Fruit fly (Drosophila melanogaster) whole organism, wandering third instar larva: ENCODE results near the gene CG31406.

ENCODE experiments used
- Abd-B ChIP-seq: fragments of >200 bp; optimal IDR thresholded peaks from 2 replicates; lab custom pipeline; 2017; ENCODE audit warnings: missing biosample characterization, missing genetic modification characterization
- CG32264 ChIP-seq: fragments of 200-800 bp; sonication (Bioruptor generic); optimal IDR thresholded peaks from 2 replicates; lab custom pipeline; 2016; ENCODE audit warnings: missing biosample characterization, missing genetic modification characterization
- CG9705 ChIP-seq: fragments of 200-800 bp; sonication (Bioruptor generic); optimal IDR thresholded peaks from 2 replicates; lab custom pipeline; 2018; ENCODE audit warnings: missing biosample characterization, mild to moderate bottlenecking, missing genetic modification characterization
- CrebA ChIP-seq: fragments of 200-800 bp; sonication (Bioruptor generic); optimal IDR thresholded peaks from 2 replicates; lab custom pipeline; 2016; ENCODE audit warnings: missing biosample characterization, mild to moderate bottlenecking, missing genetic modification characterization, borderline replicate concordance
- Dfd ChIP-seq: fragments of >200 bp; optimal IDR thresholded peaks from 2 replicates; lab custom pipeline; 2017; ENCODE audit warnings: missing biosample characterization, missing genetic modification characterization
- Dif ChIP-seq: fragments of 200-275, 200-300 bp; sonication (Bioruptor generic); optimal IDR thresholded peaks from 2 replicates; lab custom pipeline; 2018; ENCODE audit warnings: missing biosample characterization, missing genetic modification characterization; ENCODE audit not compliant: partially characterized antibody
- GATAd ChIP-seq: sonication (Bioruptor generic); optimal IDR thresholded peaks from 2 replicates; lab custom pipeline; 2016; ENCODE audit warnings: missing biosample characterization, missing genetic modification characterization
- HLH106 ChIP-seq: fragments of 200-800 bp; optimal IDR thresholded peaks from 3 replicates; lab custom pipeline; 2019; ENCODE audit warnings: missing biosample characterization, mild to moderate bottlenecking, missing genetic modification characterization, moderate library complexity
- Hnf4 ChIP-seq: fragments of 200-800 bp; sonication (Bioruptor generic); optimal IDR thresholded peaks from 2 replicates; lab custom pipeline; 2016; ENCODE audit warnings: missing biosample characterization, mild to moderate bottlenecking, missing genetic modification characterization
- Hr78 ChIP-seq: fragments of >200 bp; optimal IDR thresholded peaks from 2 replicates; lab custom pipeline; 2017; ENCODE audit warnings: missing biosample characterization, missing genetic modification characterization
- Jra ChIP-seq: sonication (Bioruptor generic); optimal IDR thresholded peaks from 2 replicates; lab custom pipeline; 2016; ENCODE audit warnings: missing biosample characterization, missing genetic modification characterization
- Mio ChIP-seq: sonication (Bioruptor generic); optimal IDR thresholded peaks from 2 replicates; lab custom pipeline; 2016; ENCODE audit warnings: missing biosample characterization, missing genetic modification characterization
- Myc ChIP-seq: fragments of >200 bp; optimal IDR thresholded peaks from 2 replicates; lab custom pipeline; 2017
- OdsH ChIP-seq: fragments of 200-800 bp; sonication (Bioruptor generic); optimal IDR thresholded peaks from 2 replicates; lab custom pipeline; 2016; ENCODE audit warnings: missing biosample characterization, mild to moderate bottlenecking, missing genetic modification characterization
- Rel ChIP-seq, 2 experiments: fragments of 200-800 bp; sonication (Bioruptor generic) in 1 of 2; optimal IDR thresholded peaks; 2 replicates in 1 of 2; 3 replicates in 1 of 2; lab custom pipeline; 2016 to 2019; ENCODE audit warnings: mild to moderate bottlenecking in 2 of 2, missing biosample characterization in 2 of 2, missing genetic modification characterization in 2 of 2, moderate library complexity in 1 of 2
- Sp1 ChIP-seq: fragments of 200-800 bp; sonication (Bioruptor generic); optimal IDR thresholded peaks from 3 replicates; lab custom pipeline; 2019; ENCODE audit warnings: missing biosample characterization, mild to moderate bottlenecking, missing genetic modification characterization, moderate library complexity
- Vsx2 ChIP-seq: fragments of 200-300, 225-300 bp; sonication (Bioruptor generic); optimal IDR thresholded peaks from 2 replicates; lab custom pipeline; 2018; ENCODE audit warnings: missing biosample characterization, missing genetic modification characterization; ENCODE audit not compliant: partially characterized antibody
- br ChIP-seq: fragments of 200-800 bp; sonication (Bioruptor generic); optimal IDR thresholded peaks from 2 replicates; lab custom pipeline; 2016; ENCODE audit warnings: missing biosample characterization, missing genetic modification characterization
- brk ChIP-seq: fragments of 200-800 bp; sonication (Bioruptor generic); optimal IDR thresholded peaks from 2 replicates; lab custom pipeline; 2016; ENCODE audit warnings: missing biosample characterization, mild to moderate bottlenecking, missing genetic modification characterization
- dl ChIP-seq, 2 experiments: fragments of 175-275, 200-275 bp in 1 of 2; fragments of 200-275 bp in 1 of 2; sonication (Bioruptor generic); optimal IDR thresholded peaks; lab custom pipeline; 2018; ENCODE audit warnings: mild to moderate bottlenecking in 2 of 2, missing biosample characterization in 2 of 2, missing genetic modification characterization in 2 of 2, moderate library complexity in 2 of 2; ENCODE audit not compliant: partially characterized antibody in 2 of 2, insufficient read depth in 1 of 2
- dmrt93B ChIP-seq: fragments of 200-800 bp; sonication (Bioruptor generic); optimal IDR thresholded peaks from 2 replicates; lab custom pipeline; 2018; ENCODE audit warnings: missing biosample characterization, mild to moderate bottlenecking, missing genetic modification characterization
- dsf ChIP-seq: sonication (Bioruptor generic); optimal IDR thresholded peaks from 2 replicates; lab custom pipeline; 2016; ENCODE audit warnings: missing biosample characterization, missing genetic modification characterization, borderline replicate concordance
- ey ChIP-seq: fragments of 200-800 bp; sonication (Bioruptor generic); optimal IDR thresholded peaks from 2 replicates; lab custom pipeline; 2016; ENCODE audit warnings: missing biosample characterization, missing genetic modification characterization
- foxo ChIP-seq, 2 experiments: fragments of 200-800 bp; sonication (Bioruptor generic); optimal IDR thresholded peaks; 2 replicates in 1 of 2; 3 replicates in 1 of 2; lab custom pipeline; 2016 to 2017; ENCODE audit warnings: missing biosample characterization in 2 of 2, missing genetic modification characterization in 2 of 2
- fru ChIP-seq: fragments of 200-800 bp; sonication (Bioruptor generic); optimal IDR thresholded peaks from 3 replicates; lab custom pipeline; 2016; ENCODE audit warnings: missing biosample characterization, mild to moderate bottlenecking, missing genetic modification characterization
- h ChIP-seq: fragments of 200-800 bp; sonication (Bioruptor generic); optimal IDR thresholded peaks from 3 replicates; lab custom pipeline; 2016; ENCODE audit warnings: missing biosample characterization, mild to moderate bottlenecking, missing genetic modification characterization
- lola ChIP-seq: fragments of >200 bp; optimal IDR thresholded peaks from 2 replicates; lab custom pipeline; 2017; ENCODE audit warnings: missing biosample characterization, missing genetic modification characterization
- pan ChIP-seq: fragments of >200 bp; optimal IDR thresholded peaks from 2 replicates; lab custom pipeline; 2017
- psq ChIP-seq: fragments of 200-800 bp; sonication (Bioruptor generic); optimal IDR thresholded peaks from 3 replicates; lab custom pipeline; 2017; ENCODE audit warnings: missing biosample characterization, mild to moderate bottlenecking, missing genetic modification characterization, moderate library complexity
- rgr ChIP-seq: fragments of 200-800 bp; sonication (Bioruptor generic); optimal IDR thresholded peaks from 3 replicates; lab custom pipeline; 2016; ENCODE audit warnings: missing biosample characterization, mild to moderate bottlenecking, missing genetic modification characterization
- sage ChIP-seq: fragments of 200-800 bp; sonication (Bioruptor generic); optimal IDR thresholded peaks from 2 replicates; lab custom pipeline; 2016; ENCODE audit warnings: missing biosample characterization, mild to moderate bottlenecking, missing genetic modification characterization
- sv ChIP-seq: fragments of 200-800 bp; sonication (Bioruptor generic); optimal IDR thresholded peaks from 3 replicates; lab custom pipeline; 2016; ENCODE audit warnings: missing biosample characterization, missing genetic modification characterization
- tai ChIP-seq: sonication (Bioruptor generic); optimal IDR thresholded peaks from 2 replicates; lab custom pipeline; 2016; ENCODE audit warnings: missing biosample characterization, missing genetic modification characterization
- usp ChIP-seq: fragments of >200 bp; optimal IDR thresholded peaks from 2 replicates; lab custom pipeline; 2017; ENCODE audit warnings: missing biosample characterization, missing genetic modification characterization
- woc ChIP-seq: sonication (Bioruptor generic); optimal IDR thresholded peaks from 2 replicates; lab custom pipeline; 2016; ENCODE audit warnings: missing biosample characterization, mild to moderate bottlenecking, missing genetic modification characterization

CG31406 gene

DNA sequence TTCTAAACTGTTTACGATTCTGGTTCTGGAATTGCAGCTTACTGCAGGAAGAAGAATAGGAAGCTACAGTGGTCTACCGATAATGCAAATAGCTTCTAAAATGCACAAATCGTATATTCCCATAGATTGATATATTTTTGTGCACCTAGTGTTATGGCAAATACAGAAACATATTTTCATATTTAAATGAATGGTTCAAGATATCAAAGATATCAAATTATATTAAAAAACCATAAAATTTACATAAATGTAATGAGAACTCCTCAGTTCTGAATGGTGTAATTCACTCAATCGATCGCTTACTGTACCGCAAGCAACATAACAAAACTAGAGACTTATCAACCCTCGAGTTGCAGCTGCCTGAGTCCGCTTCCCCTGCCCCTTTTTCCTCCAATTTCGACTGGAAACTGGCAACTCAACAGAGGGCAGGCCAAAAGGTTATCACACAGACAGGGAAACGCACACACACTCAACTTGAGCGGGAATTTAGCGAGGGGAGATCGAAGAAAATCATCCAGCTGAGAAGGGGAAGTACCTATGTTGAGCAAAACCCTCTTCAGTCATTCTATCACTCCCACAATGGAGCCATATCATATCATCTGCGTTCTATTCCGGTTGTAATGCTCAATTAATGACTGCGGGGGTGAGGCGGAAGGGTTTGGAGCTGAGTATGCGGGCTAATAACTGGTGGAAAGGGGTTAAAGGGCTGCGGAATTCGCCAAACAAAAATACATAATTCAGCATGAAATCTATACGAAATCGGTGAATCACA, 5.6 kb downstream of the CG31406 start:
- TF ChIP-seq woc (GFP tag; lab: Kevin White, UChicago): peak; percentile 2
- TF ChIP-seq OdsH (GFP tag; lab: Kevin White, UChicago): peak; percentile 16
- TF ChIP-seq Sp1 (GFP tag; lab: Kevin White, UChicago): peak; percentile 3
- TF ChIP-seq h: peak; percentile 41
- no peak for TF ChIP-seq lola
- peak; percentile 9 for TF ChIP-seq HLH106 (tag; lab: Kevin White, UChicago)
- TF ChIP-seq fru: peak; percentile 33
- TF ChIP-seq dl (GFP tag; optimal IDR thresholded peaks at IDR 0.05; lab: Kevin White, UChicago; ENCODE audit: insufficient read depth in 1 of 2, partially characterized antibody in 2 of 2): no peak
- no peak for TF ChIP-seq Abd-B (GFP tag; lab: Kevin White, UChicago)
- TF ChIP-seq foxo (GFP tag; optimal IDR thresholded peaks at IDR 0.05; lab: Kevin White, UChicago): peak in 1 of 2 experiments; percentile 44
- TF ChIP-seq Rel (GFP tag; optimal IDR thresholded peaks at IDR 0.05; lab: Kevin White, UChicago): no peak
- peak; percentile 24 for TF ChIP-seq Rel (tag; optimal IDR thresholded peaks at IDR 0.05; lab: Kevin White, UChicago)
- no peak for TF ChIP-seq Hnf4 (GFP tag; lab: Kevin White, UChicago)
- TF ChIP-seq rgr (GFP tag; lab: Kevin White, UChicago): no peak
- peak; percentile 12 for TF ChIP-seq psq (GFP tag; lab: Kevin White, UChicago)

DNA sequence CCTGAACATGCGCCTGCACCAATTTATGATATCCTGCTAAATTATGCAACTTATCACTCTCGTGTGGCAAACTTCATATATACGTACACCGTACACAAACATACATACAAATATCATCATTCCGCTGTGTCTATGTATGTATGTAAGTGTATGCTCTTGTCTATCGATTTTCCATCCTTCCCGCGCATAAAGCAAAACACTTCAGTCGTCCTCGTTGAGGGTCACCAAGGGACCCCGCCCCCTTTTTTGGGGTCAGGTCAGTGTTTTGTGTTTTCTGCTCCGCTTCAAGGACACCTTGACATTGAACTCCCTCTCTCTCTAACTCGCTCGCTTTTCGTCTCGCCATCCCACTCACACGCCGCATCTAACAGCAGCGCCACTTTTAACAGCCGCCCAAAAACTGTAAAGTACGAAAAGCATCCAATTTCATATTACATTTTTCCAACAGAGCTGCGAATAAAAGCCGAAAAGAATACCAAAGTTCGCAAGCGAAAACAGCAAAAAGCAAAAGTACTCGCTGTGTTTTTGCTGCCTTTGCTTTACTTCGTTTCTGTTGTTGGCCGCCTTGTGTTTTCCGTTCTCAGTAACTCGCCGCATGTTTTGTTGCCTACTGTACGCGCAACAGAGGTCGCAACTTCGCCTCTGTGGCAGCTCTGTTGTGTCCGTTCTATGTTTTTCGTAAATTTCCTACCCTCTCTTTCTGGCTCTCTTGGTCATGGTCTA, 7.4 kb downstream of the CG31406 start:
- no peak for TF ChIP-seq woc (GFP tag; lab: Kevin White, UChicago)
- TF ChIP-seq Dif (GFP tag; lab: Kevin White, UChicago): peak; percentile 47
- peak in 1 of 2 experiments; percentile 41 for TF ChIP-seq dl (GFP tag; optimal IDR thresholded peaks at IDR 0.05; lab: Kevin White, UChicago; ENCODE audit: insufficient read depth in 1 of 2, partially characterized antibody in 2 of 2)
- no peak for TF ChIP-seq CG9705 (GFP tag; lab: Kevin White, UChicago)
- TF ChIP-seq CG32264: no peak
- TF ChIP-seq sv (GFP tag; lab: Kevin White, UChicago): no peak
- TF ChIP-seq HLH106 (tag; lab: Kevin White, UChicago): no peak
- no peak for TF ChIP-seq usp (GFP tag; lab: Kevin White, UChicago)
- TF ChIP-seq br (GFP tag; lab: Kevin White, UChicago): no peak
- TF ChIP-seq Vsx2: peak; percentile 35
- no peak for TF ChIP-seq sage (GFP tag; lab: Kevin White, UChicago)
- no peak for TF ChIP-seq rgr (GFP tag; lab: Kevin White, UChicago)
- peak; percentile 57 for TF ChIP-seq psq (GFP tag; lab: Kevin White, UChicago)
- no peak for TF ChIP-seq foxo (GFP tag; optimal IDR thresholded peaks at IDR 0.05; lab: Kevin White, UChicago)
- TF ChIP-seq Hr78: no peak
- TF ChIP-seq Dfd (GFP tag; lab: Kevin White, UChicago): no peak
- TF ChIP-seq Sp1 (GFP tag; lab: Kevin White, UChicago): no peak
- no peak for TF ChIP-seq dsf (GFP tag; lab: Kevin White, UChicago)
- no peak for TF ChIP-seq Jra

DNA sequence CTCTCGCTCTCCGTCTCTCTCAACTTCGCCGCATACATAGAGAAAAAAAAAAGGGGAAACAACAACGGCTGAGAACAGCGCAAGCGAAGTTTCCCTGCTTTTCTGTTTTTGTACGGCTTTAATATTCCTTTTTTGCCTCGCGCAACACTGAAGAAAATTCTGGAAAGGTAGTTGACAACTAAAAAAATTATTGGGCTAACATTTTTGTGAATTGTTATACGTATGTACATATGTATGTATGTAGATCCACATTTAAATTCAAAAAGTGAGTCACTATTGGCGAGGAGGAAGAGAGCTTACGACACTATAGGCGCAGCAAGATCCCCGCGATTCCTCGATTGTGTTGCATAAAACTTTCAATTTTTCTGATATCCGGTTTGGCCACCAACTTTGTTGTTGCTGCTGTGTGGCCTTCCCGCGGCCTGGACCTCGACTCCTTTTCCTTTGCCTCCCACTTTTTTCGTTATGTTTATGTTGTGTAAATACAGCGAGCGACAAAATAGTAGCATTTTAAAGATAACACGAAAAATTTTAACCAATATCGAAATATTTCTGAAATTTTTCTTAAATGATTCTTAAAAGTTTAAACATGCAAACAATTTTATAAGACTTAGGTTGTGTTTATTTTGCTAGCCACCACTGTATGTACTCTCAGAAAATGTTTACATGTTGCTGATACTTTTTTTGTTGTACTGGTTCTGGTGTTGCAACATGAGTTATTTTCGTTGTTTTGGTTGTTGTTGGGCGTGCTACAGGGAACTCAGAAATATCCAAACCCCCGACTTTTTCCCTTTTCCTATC, 8.2 kb downstream of the CG31406 start:
- TF ChIP-seq dsf (GFP tag; lab: Kevin White, UChicago): peak; percentile 66
- TF ChIP-seq woc (GFP tag; lab: Kevin White, UChicago): peak; percentile 97
- TF ChIP-seq psq (GFP tag; lab: Kevin White, UChicago): peak; percentile 94
- TF ChIP-seq CG32264: peak; percentile 54
- TF ChIP-seq ey (GFP tag; lab: Kevin White, UChicago): peak; percentile 95
- TF ChIP-seq Vsx2: no peak
- TF ChIP-seq CG9705 (GFP tag; lab: Kevin White, UChicago): peak; percentile 92
- peak; percentile 96 for TF ChIP-seq fru
- TF ChIP-seq sv (GFP tag; lab: Kevin White, UChicago): peak; percentile 86
- peak; percentile 88 for TF ChIP-seq Jra
- peak; percentile 89 for TF ChIP-seq Rel (GFP tag; optimal IDR thresholded peaks at IDR 0.05; lab: Kevin White, UChicago)
- TF ChIP-seq Rel (tag; optimal IDR thresholded peaks at IDR 0.05; lab: Kevin White, UChicago): peak; percentile 75
- peak; percentile 78 for TF ChIP-seq dmrt93B (GFP tag; lab: Kevin White, UChicago)
- peak; percentile 75 for TF ChIP-seq brk (GFP tag; lab: Kevin White, UChicago)
- peak; percentile 9 for TF ChIP-seq Dfd (GFP tag; lab: Kevin White, UChicago)
- peak; percentile 95 for TF ChIP-seq h
- TF ChIP-seq lola: no peak
- TF ChIP-seq Myc (lab: Kevin White, UChicago): no peak
- TF ChIP-seq foxo (GFP tag; optimal IDR thresholded peaks at IDR 0.05; lab: Kevin White, UChicago): peak; percentile 43 to 95
- TF ChIP-seq OdsH (GFP tag; lab: Kevin White, UChicago): peak; percentile 94
- peak; percentile 47 for TF ChIP-seq Mio (GFP tag; lab: Kevin White, UChicago)
- no peak for TF ChIP-seq tai (GFP tag; lab: Kevin White, UChicago)
- peak; percentile 87 for TF ChIP-seq sage (GFP tag; lab: Kevin White, UChicago)
- TF ChIP-seq GATAd (GFP tag; lab: Kevin White, UChicago): peak; percentile 46
- TF ChIP-seq CrebA (GFP tag; lab: Kevin White, UChicago): peak; percentile 32
- TF ChIP-seq Abd-B (GFP tag; lab: Kevin White, UChicago): no peak
- TF ChIP-seq Sp1 (GFP tag; lab: Kevin White, UChicago): peak; percentile 96
- no peak for TF ChIP-seq Hr78
- peak; percentile 94 for TF ChIP-seq HLH106 (tag; lab: Kevin White, UChicago)
- no peak for TF ChIP-seq usp (GFP tag; lab: Kevin White, UChicago)
- peak; percentile 93 for TF ChIP-seq br (GFP tag; lab: Kevin White, UChicago)
- TF ChIP-seq Hnf4 (GFP tag; lab: Kevin White, UChicago): peak; percentile 92
- no peak for TF ChIP-seq pan (lab: Kevin White, UChicago)
- TF ChIP-seq rgr (GFP tag; lab: Kevin White, UChicago): peak; percentile 93
